Fruit fly (Drosophila melanogaster) whole organism, wandering third instar larva: ENCODE data around the gene Rbp1-like.

Experiments used
- Abd-B ChIP-seq: fragments of >200 bp; optimal IDR thresholded peaks from 2 replicates; lab custom pipeline; 2017; ENCODE audit warnings: missing biosample characterization, missing genetic modification characterization
- CG32264 ChIP-seq: fragments of 200-800 bp; sonication (Bioruptor generic); optimal IDR thresholded peaks from 2 replicates; lab custom pipeline; 2016; ENCODE audit warnings: missing biosample characterization, missing genetic modification characterization
- CG9705 ChIP-seq: fragments of 200-800 bp; sonication (Bioruptor generic); optimal IDR thresholded peaks from 2 replicates; lab custom pipeline; 2018; ENCODE audit warnings: missing biosample characterization, mild to moderate bottlenecking, missing genetic modification characterization
- CrebA ChIP-seq: fragments of 200-800 bp; sonication (Bioruptor generic); optimal IDR thresholded peaks from 2 replicates; lab custom pipeline; 2016; ENCODE audit warnings: missing biosample characterization, mild to moderate bottlenecking, missing genetic modification characterization, borderline replicate concordance
- Dfd ChIP-seq: fragments of >200 bp; optimal IDR thresholded peaks from 2 replicates; lab custom pipeline; 2017; ENCODE audit warnings: missing biosample characterization, missing genetic modification characterization
- Dif ChIP-seq: fragments of 200-275, 200-300 bp; sonication (Bioruptor generic); optimal IDR thresholded peaks from 2 replicates; lab custom pipeline; 2018; ENCODE audit warnings: missing biosample characterization, missing genetic modification characterization; ENCODE audit not compliant: partially characterized antibody
- GATAd ChIP-seq: sonication (Bioruptor generic); optimal IDR thresholded peaks from 2 replicates; lab custom pipeline; 2016; ENCODE audit warnings: missing biosample characterization, missing genetic modification characterization
- HLH106 ChIP-seq: fragments of 200-800 bp; optimal IDR thresholded peaks from 3 replicates; lab custom pipeline; 2019; ENCODE audit warnings: missing biosample characterization, mild to moderate bottlenecking, missing genetic modification characterization, moderate library complexity
- Hnf4 ChIP-seq: fragments of 200-800 bp; sonication (Bioruptor generic); optimal IDR thresholded peaks from 2 replicates; lab custom pipeline; 2016; ENCODE audit warnings: missing biosample characterization, mild to moderate bottlenecking, missing genetic modification characterization
- Hr78 ChIP-seq: fragments of >200 bp; optimal IDR thresholded peaks from 2 replicates; lab custom pipeline; 2017; ENCODE audit warnings: missing biosample characterization, missing genetic modification characterization
- Hr83 ChIP-seq: fragments of 200-300 bp; sonication (Bioruptor generic); optimal IDR thresholded peaks from 2 replicates; lab custom pipeline; 2016; ENCODE audit warnings: missing biosample characterization, mild to moderate bottlenecking, missing genetic modification characterization, moderate library complexity; ENCODE audit not compliant: poor library complexity, severe bottlenecking
- Jra ChIP-seq: sonication (Bioruptor generic); optimal IDR thresholded peaks from 2 replicates; lab custom pipeline; 2016; ENCODE audit warnings: missing biosample characterization, missing genetic modification characterization
- Mio ChIP-seq: sonication (Bioruptor generic); optimal IDR thresholded peaks from 2 replicates; lab custom pipeline; 2016; ENCODE audit warnings: missing biosample characterization, missing genetic modification characterization
- Myc ChIP-seq: fragments of >200 bp; optimal IDR thresholded peaks from 2 replicates; lab custom pipeline; 2017
- N ChIP-seq: fragments of >200 bp; optimal IDR thresholded peaks from 2 replicates; lab custom pipeline; 2018; ENCODE audit warnings: missing biosample characterization, missing external identifiers, missing genetic modification characterization
- OdsH ChIP-seq: fragments of 200-800 bp; sonication (Bioruptor generic); optimal IDR thresholded peaks from 2 replicates; lab custom pipeline; 2016; ENCODE audit warnings: missing biosample characterization, mild to moderate bottlenecking, missing genetic modification characterization
- Rel ChIP-seq, 2 experiments: fragments of 200-800 bp; sonication (Bioruptor generic) in 1 of 2; optimal IDR thresholded peaks; 2 replicates in 1 of 2; 3 replicates in 1 of 2; lab custom pipeline; 2016 to 2019; ENCODE audit warnings: mild to moderate bottlenecking in 2 of 2, missing biosample characterization in 2 of 2, missing genetic modification characterization in 2 of 2, moderate library complexity in 1 of 2
- Sp1 ChIP-seq: fragments of 200-800 bp; sonication (Bioruptor generic); optimal IDR thresholded peaks from 3 replicates; lab custom pipeline; 2019; ENCODE audit warnings: missing biosample characterization, mild to moderate bottlenecking, missing genetic modification characterization, moderate library complexity
- Vsx2 ChIP-seq: fragments of 200-300, 225-300 bp; sonication (Bioruptor generic); optimal IDR thresholded peaks from 2 replicates; lab custom pipeline; 2018; ENCODE audit warnings: missing biosample characterization, missing genetic modification characterization; ENCODE audit not compliant: partially characterized antibody
- br ChIP-seq: fragments of 200-800 bp; sonication (Bioruptor generic); optimal IDR thresholded peaks from 2 replicates; lab custom pipeline; 2016; ENCODE audit warnings: missing biosample characterization, missing genetic modification characterization
- brk ChIP-seq: fragments of 200-800 bp; sonication (Bioruptor generic); optimal IDR thresholded peaks from 2 replicates; lab custom pipeline; 2016; ENCODE audit warnings: missing biosample characterization, mild to moderate bottlenecking, missing genetic modification characterization
- dl ChIP-seq, 2 experiments: fragments of 175-275, 200-275 bp in 1 of 2; fragments of 200-275 bp in 1 of 2; sonication (Bioruptor generic); optimal IDR thresholded peaks; lab custom pipeline; 2018; ENCODE audit warnings: mild to moderate bottlenecking in 2 of 2, missing biosample characterization in 2 of 2, missing genetic modification characterization in 2 of 2, moderate library complexity in 2 of 2; ENCODE audit not compliant: partially characterized antibody in 2 of 2, insufficient read depth in 1 of 2
- dmrt93B ChIP-seq: fragments of 200-800 bp; sonication (Bioruptor generic); optimal IDR thresholded peaks from 2 replicates; lab custom pipeline; 2018; ENCODE audit warnings: missing biosample characterization, mild to moderate bottlenecking, missing genetic modification characterization
- dsf ChIP-seq: sonication (Bioruptor generic); optimal IDR thresholded peaks from 2 replicates; lab custom pipeline; 2016; ENCODE audit warnings: missing biosample characterization, missing genetic modification characterization, borderline replicate concordance
- ey ChIP-seq: fragments of 200-800 bp; sonication (Bioruptor generic); optimal IDR thresholded peaks from 2 replicates; lab custom pipeline; 2016; ENCODE audit warnings: missing biosample characterization, missing genetic modification characterization
- foxo ChIP-seq, 2 experiments: fragments of 200-800 bp; sonication (Bioruptor generic); optimal IDR thresholded peaks; 2 replicates in 1 of 2; 3 replicates in 1 of 2; lab custom pipeline; 2016 to 2017; ENCODE audit warnings: missing biosample characterization in 2 of 2, missing genetic modification characterization in 2 of 2
- fru ChIP-seq: fragments of 200-800 bp; sonication (Bioruptor generic); optimal IDR thresholded peaks from 3 replicates; lab custom pipeline; 2016; ENCODE audit warnings: missing biosample characterization, mild to moderate bottlenecking, missing genetic modification characterization
- h ChIP-seq: fragments of 200-800 bp; sonication (Bioruptor generic); optimal IDR thresholded peaks from 3 replicates; lab custom pipeline; 2016; ENCODE audit warnings: missing biosample characterization, mild to moderate bottlenecking, missing genetic modification characterization
- jim ChIP-seq: fragments of 175-275, 200-325 bp; sonication (Bioruptor generic); optimal IDR thresholded peaks from 2 replicates; lab custom pipeline; 2016; ENCODE audit warnings: missing biosample characterization, mild to moderate bottlenecking, missing genetic modification characterization
- lola ChIP-seq: fragments of >200 bp; optimal IDR thresholded peaks from 2 replicates; lab custom pipeline; 2017; ENCODE audit warnings: missing biosample characterization, missing genetic modification characterization
- pan ChIP-seq: fragments of >200 bp; optimal IDR thresholded peaks from 2 replicates; lab custom pipeline; 2017
- psq ChIP-seq: fragments of 200-800 bp; sonication (Bioruptor generic); optimal IDR thresholded peaks from 3 replicates; lab custom pipeline; 2017; ENCODE audit warnings: missing biosample characterization, mild to moderate bottlenecking, missing genetic modification characterization, moderate library complexity
- rgr ChIP-seq: fragments of 200-800 bp; sonication (Bioruptor generic); optimal IDR thresholded peaks from 3 replicates; lab custom pipeline; 2016; ENCODE audit warnings: missing biosample characterization, mild to moderate bottlenecking, missing genetic modification characterization
- sage ChIP-seq: fragments of 200-800 bp; sonication (Bioruptor generic); optimal IDR thresholded peaks from 2 replicates; lab custom pipeline; 2016; ENCODE audit warnings: missing biosample characterization, mild to moderate bottlenecking, missing genetic modification characterization
- sv ChIP-seq: fragments of 200-800 bp; sonication (Bioruptor generic); optimal IDR thresholded peaks from 3 replicates; lab custom pipeline; 2016; ENCODE audit warnings: missing biosample characterization, missing genetic modification characterization
- tai ChIP-seq: sonication (Bioruptor generic); optimal IDR thresholded peaks from 2 replicates; lab custom pipeline; 2016; ENCODE audit warnings: missing biosample characterization, missing genetic modification characterization
- usp ChIP-seq: fragments of >200 bp; optimal IDR thresholded peaks from 2 replicates; lab custom pipeline; 2017; ENCODE audit warnings: missing biosample characterization, missing genetic modification characterization
- woc ChIP-seq: sonication (Bioruptor generic); optimal IDR thresholded peaks from 2 replicates; lab custom pipeline; 2016; ENCODE audit warnings: missing biosample characterization, mild to moderate bottlenecking, missing genetic modification characterization

The Rbp1-like gene

DNA sequence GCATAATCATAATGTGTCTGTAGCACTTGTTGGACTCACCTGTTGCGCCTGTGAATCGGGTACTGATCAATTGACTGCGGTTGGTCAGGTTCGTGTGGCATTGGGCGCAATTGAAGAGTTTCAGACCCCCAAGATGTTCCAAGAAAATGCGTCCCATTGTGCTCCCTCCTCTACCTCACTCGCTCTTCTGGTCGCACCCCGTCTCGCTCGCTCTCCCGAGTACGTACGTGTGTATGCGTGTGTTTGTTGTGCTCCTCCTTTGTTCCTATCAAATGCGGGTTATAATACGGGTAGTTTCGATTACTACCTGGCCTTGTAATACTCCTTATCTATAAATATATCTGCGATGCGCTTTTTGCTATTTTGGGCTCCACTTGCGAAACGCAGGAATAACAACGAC is 2.1 kb upstream of the Rbp1-like start:
- TF ChIP-seq Jra (GFP tag; lab: Kevin White, UChicago) (no peak), tai (no peak), br (GFP tag; lab: Kevin White, UChicago) (no peak), Sp1 (no peak), Abd-B (GFP tag; lab: Kevin White, UChicago) (no peak), CG9705 (GFP tag; lab: Kevin White, UChicago) (no peak)

dm6 chrX:13384177-13384576 is 500 bp downstream of the Rbp1-like start:
- TF ChIP-seq Sp1 (no peak), dsf (GFP tag; lab: Kevin White, UChicago) (no peak), sv (GFP tag; lab: Kevin White, UChicago) (no peak), Dfd (GFP tag; lab: Kevin White, UChicago) (peak; percentile 90), brk (no peak), Mio (no peak)

- TF ChIP-seq pan, result no peak
- peak in 1 of 2 experiments; percentile 75 for TF ChIP-seq foxo (GFP tag; optimal IDR thresholded peaks at IDR 0.05; lab: Kevin White, UChicago)
- TF ChIP-seq Hnf4, result peak; percentile 87
- TF ChIP-seq N (GFP tag; lab: Kevin White, UChicago), result no peak
- peak; percentile 66 for TF ChIP-seq tai
- no peak for TF ChIP-seq Dfd (GFP tag; lab: Kevin White, UChicago)
- TF ChIP-seq CrebA (GFP tag; lab: Kevin White, UChicago), result no peak
- no peak for TF ChIP-seq CG9705 (GFP tag; lab: Kevin White, UChicago)
- TF ChIP-seq GATAd, result peak; percentile 44
- TF ChIP-seq sv (GFP tag; lab: Kevin White, UChicago), result peak; percentile 63
- TF ChIP-seq Hr78, result no peak
- peak; percentile 39 for TF ChIP-seq sage (GFP tag; lab: Kevin White, UChicago)
- peak; percentile 55 for TF ChIP-seq ey (GFP tag; lab: Kevin White, UChicago)
- peak; percentile 63 for TF ChIP-seq h (GFP tag; lab: Kevin White, UChicago)
- no peak for TF ChIP-seq dl (GFP tag; optimal IDR thresholded peaks at IDR 0.05; lab: Kevin White, UChicago; ENCODE audit: insufficient read depth in 1 of 2, partially characterized antibody in 2 of 2)
- TF ChIP-seq psq, result peak; percentile 53
- TF ChIP-seq fru (GFP tag; lab: Kevin White, UChicago), result peak; percentile 52
- TF ChIP-seq br (GFP tag; lab: Kevin White, UChicago), result peak; percentile 53
- TF ChIP-seq dmrt93B, result no peak
- no peak for TF ChIP-seq dsf (GFP tag; lab: Kevin White, UChicago)
- TF ChIP-seq usp (GFP tag; lab: Kevin White, UChicago), result no peak
- TF ChIP-seq Rel (GFP tag; optimal IDR thresholded peaks at IDR 0.05; lab: Kevin White, UChicago), result no peak
- peak; percentile 44 for TF ChIP-seq Rel (tag; optimal IDR thresholded peaks at IDR 0.05; lab: Kevin White, UChicago)
- no peak for TF ChIP-seq Myc
- TF ChIP-seq Vsx2 (GFP tag; lab: Kevin White, UChicago), result no peak
- peak; percentile 73 for TF ChIP-seq rgr (GFP tag; lab: Kevin White, UChicago)
- TF ChIP-seq OdsH, result peak; percentile 23
- no peak for TF ChIP-seq Dif (GFP tag; lab: Kevin White, UChicago)
- no peak for TF ChIP-seq lola (GFP tag; lab: Kevin White, UChicago)
- TF ChIP-seq HLH106 (tag; lab: Kevin White, UChicago), result peak; percentile 19
- TF ChIP-seq Sp1, result peak; percentile 5
- TF ChIP-seq Jra (GFP tag; lab: Kevin White, UChicago), result peak; percentile 28
- TF ChIP-seq Abd-B (GFP tag; lab: Kevin White, UChicago), result no peak
- peak; percentile 86 for TF ChIP-seq Hr83 (GFP tag; lab: Kevin White, UChicago)
- no peak for TF ChIP-seq Mio
- peak; percentile 32 for TF ChIP-seq jim (GFP tag; lab: Kevin White, UChicago)
- TF ChIP-seq woc (GFP tag; lab: Kevin White, UChicago), result no peak
- TF ChIP-seq CG32264, result no peak
- TF ChIP-seq brk, result no peak
- TF ChIP-seq, all 38 proteins: peak for 19
Measured at dm6 chrX:13383770-13384169, 907 bp downstream of the Rbp1-like start.
